Worm (Caenorhabditis elegans) whole organism, L4 larva: ENCODE measurements around the gene clh-6.

Source experiments
- F26F4.8 ChIP-seq: fragments of 200-800 bp; sonication (Bioruptor generic); conservative IDR thresholded peaks from 2 replicates; pipeline ENCODE4 v1.3.6; 2022; ENCODE audit warnings: missing genetic modification characterization, missing compliant biosample characterization
- F37D6.2 ChIP-seq: sonication (generic microtip); optimal IDR thresholded peaks from 2 replicates; lab custom pipeline; 2016; ENCODE audit warnings: mild to moderate bottlenecking, missing genetic modification characterization, missing compliant biosample characterization
- R02D3.7 ChIP-seq: fragments of 150-350 bp; sonication (generic microtip); optimal IDR thresholded peaks from 3 replicates; lab custom pipeline; 2014; ENCODE audit warnings: missing biosample characterization, missing genetic modification characterization
- T26A8.4 ChIP-seq: fragments of 200-800 bp; sonication (Bioruptor generic); IDR thresholded peaks from 2 replicates; pipeline ENCODE4 v1.3.6; 2022; ENCODE audit warnings: missing genetic modification characterization, missing compliant biosample characterization
- Y105C5A.15 ChIP-seq: fragments of 200-800 bp; sonication (Bioruptor generic); IDR thresholded peaks from 2 replicates; pipeline ENCODE4 v1.3.6; 2022; ENCODE audit warnings: missing genetic modification characterization, missing compliant biosample characterization
- Y48G9A.11 ChIP-seq: fragments of 200-800 bp; sonication (Bioruptor generic); IDR thresholded peaks from 2 replicates; pipeline ENCODE4 v1.3.6; 2022; ENCODE audit warnings: missing genetic modification reagents, missing genetic modification characterization, missing compliant biosample characterization
- ZK546.5 ChIP-seq, 2 experiments: sonication (generic microtip); optimal IDR thresholded peaks; 2 replicates each; lab custom pipeline; 2017; ENCODE audit warnings: missing biosample characterization in 2 of 2, missing genetic modification characterization in 2 of 2
- aha-1 ChIP-seq: fragments of 150-350 bp; peaks from one replicate; lab custom pipeline; 2014; ENCODE audit warnings: missing biosample characterization, missing genetic modification characterization
- attf-4 ChIP-seq: sonication (generic microtip); optimal IDR thresholded peaks from 3 replicates; lab custom pipeline; 2017; ENCODE audit warnings: missing biosample characterization, missing genetic modification characterization
- ceh-20 ChIP-seq: fragments of 200-800 bp; sonication (Bioruptor generic); IDR thresholded peaks from 2 replicates; pipeline ENCODE4 v1.3.6; 2022; ENCODE audit warnings: missing genetic modification reagents, missing genetic modification characterization, missing compliant biosample characterization
- ces-1 ChIP-seq: fragments of 150-350 bp; sonication (generic microtip); optimal IDR thresholded peaks from 4 replicates; lab custom pipeline; 2014; ENCODE audit warnings: missing biosample characterization, missing genetic modification reagents, missing genetic modification characterization
- cey-2 ChIP-seq: sonication (generic microtip); optimal IDR thresholded peaks from 3 replicates; lab custom pipeline; 2017; ENCODE audit warnings: missing genetic modification characterization, mild to moderate bottlenecking, missing compliant biosample characterization, antibody characterized with exemption, borderline replicate concordance; ENCODE audit not compliant: insufficient read depth
- ctbp-1 ChIP-seq: fragments of 200-800 bp; sonication (Bioruptor generic); IDR thresholded peaks from 2 replicates; pipeline ENCODE4 v1.3.6; 2022; ENCODE audit warnings: missing genetic modification reagents, missing genetic modification characterization, missing compliant biosample characterization
- daf-16 ChIP-seq, 3 experiments: sonication (generic microtip); optimal IDR thresholded peaks; 2 replicates each; lab custom pipeline; 2016 to 2017; ENCODE audit warnings: missing genetic modification characterization in 3 of 3, missing genetic modification reagents in 3 of 3, mild to moderate bottlenecking in 2 of 3, missing compliant biosample characterization in 2 of 3, missing biosample characterization in 1 of 3, moderate library complexity in 1 of 3
- dmd-6 ChIP-seq: fragments of 200-800 bp; sonication (Bioruptor generic); IDR thresholded peaks from 2 replicates; pipeline ENCODE4 v1.3.6; 2022; ENCODE audit warnings: missing genetic modification reagents, missing genetic modification characterization, missing compliant biosample characterization
- dmd-8 ChIP-seq: fragments of 200-800 bp; sonication (Bioruptor generic); IDR thresholded peaks from 2 replicates; pipeline ENCODE4 v1.3.6; 2022; ENCODE audit warnings: missing genetic modification characterization, missing compliant biosample characterization
- dmd-9 ChIP-seq: fragments of 200-800 bp; sonication (Bioruptor generic); IDR thresholded peaks from 2 replicates; pipeline ENCODE4 v1.3.6; 2022; ENCODE audit warnings: missing genetic modification reagents, missing genetic modification characterization, missing compliant biosample characterization
- dve-1 ChIP-seq: sonication (generic microtip); optimal IDR thresholded peaks from 2 replicates; lab custom pipeline; 2017; ENCODE audit warnings: antibody characterized with exemption, mild to moderate bottlenecking, missing genetic modification characterization, missing compliant biosample characterization; ENCODE audit not compliant: insufficient read depth
- egl-43 ChIP-seq: fragments of 200-800 bp; sonication (Bioruptor generic); IDR thresholded peaks from 2 replicates; pipeline ENCODE4 v1.3.6; 2022; ENCODE audit warnings: missing genetic modification reagents, missing genetic modification characterization, missing compliant biosample characterization
- fkh-10 ChIP-seq: fragments of 150-350 bp; optimal IDR thresholded peaks from 2 replicates; lab custom pipeline; 2014; ENCODE audit warnings: missing biosample characterization, missing genetic modification reagents, missing genetic modification characterization
- gei-8 ChIP-seq: fragments of 200-800 bp; sonication (Bioruptor generic); optimal IDR thresholded peaks from 2 replicates; lab custom pipeline; 2018; ENCODE audit warnings: mild to moderate bottlenecking, missing genetic modification characterization, missing compliant biosample characterization
- hlh-11 ChIP-seq: fragments of 200-800 bp; sonication (Bioruptor generic); optimal IDR thresholded peaks from 2 replicates; lab custom pipeline; 2018; ENCODE audit warnings: mild to moderate bottlenecking, missing genetic modification characterization, missing compliant biosample characterization
- hlh-30 ChIP-seq: sonication (generic microtip); optimal IDR thresholded peaks from 2 replicates; lab custom pipeline; 2017; ENCODE audit warnings: antibody characterized with exemption, mild to moderate bottlenecking, missing genetic modification characterization, missing compliant biosample characterization; ENCODE audit not compliant: insufficient read depth
- hmg-1.1 ChIP-seq: fragments of 200-800 bp; sonication (Bioruptor generic); IDR thresholded peaks from 2 replicates; pipeline ENCODE4 v1.3.6; 2022; ENCODE audit warnings: missing genetic modification reagents, missing genetic modification characterization, missing compliant biosample characterization
- lin-1 ChIP-seq: fragments of 200-800 bp; sonication (Bioruptor generic); IDR thresholded peaks from 2 replicates; pipeline ENCODE4 v1.3.6; 2022; ENCODE audit warnings: missing genetic modification reagents, missing genetic modification characterization, missing compliant biosample characterization
- lin-13 ChIP-seq: fragments of 150-350 bp; optimal IDR thresholded peaks from 2 replicates; lab custom pipeline; 2014; ENCODE audit warnings: missing biosample characterization, missing genetic modification reagents, missing genetic modification characterization
- lin-15B ChIP-seq: fragments of 150-350 bp; sonication (generic microtip); optimal IDR thresholded peaks from 3 replicates; lab custom pipeline; 2014; ENCODE audit warnings: missing biosample characterization, missing genetic modification characterization
- lin-29 ChIP-seq: fragments of 200-800 bp; sonication (Bioruptor generic); IDR thresholded peaks from 2 replicates; pipeline ENCODE4 v1.3.6; 2022; ENCODE audit warnings: missing genetic modification reagents, missing genetic modification characterization, missing compliant biosample characterization
- lir-3 ChIP-seq: sonication (generic microtip); optimal IDR thresholded peaks from 2 replicates; lab custom pipeline; 2016; ENCODE audit warnings: mild to moderate bottlenecking, missing genetic modification characterization, missing compliant biosample characterization
- lsy-2 ChIP-seq, 2 experiments: fragments of 150-350 bp in 1 of 2; sonication (generic microtip) in 1 of 2; optimal IDR thresholded peaks; 2 replicates each; lab custom pipeline; 2014 to 2017; ENCODE audit warnings: missing biosample characterization in 2 of 2, missing genetic modification characterization in 2 of 2
- madf-9 ChIP-seq: fragments of 200-800 bp; sonication (Bioruptor generic); conservative IDR thresholded peaks from 2 replicates; pipeline ENCODE4 v1.3.6; 2022; ENCODE audit warnings: missing genetic modification reagents, missing genetic modification characterization, missing compliant biosample characterization
- mep-1 ChIP-seq: fragments of 150-350 bp; sonication (generic microtip); optimal IDR thresholded peaks from 3 replicates; lab custom pipeline; 2014; ENCODE audit warnings: missing biosample characterization, missing genetic modification characterization
- mxl-2 ChIP-seq: fragments of 200-800 bp; sonication (Bioruptor generic); conservative IDR thresholded peaks from 2 replicates; pipeline ENCODE4 v1.3.6; 2022; ENCODE audit warnings: missing genetic modification reagents, missing genetic modification characterization, missing compliant biosample characterization
- nhr-11 ChIP-seq: fragments of 150-350 bp; optimal IDR thresholded peaks from 2 replicates; lab custom pipeline; 2014; ENCODE audit warnings: missing biosample characterization, missing genetic modification characterization
- nhr-28 ChIP-seq: fragments of 150-350 bp; optimal IDR thresholded peaks from 2 replicates; lab custom pipeline; 2014; ENCODE audit warnings: missing biosample characterization, missing genetic modification characterization
- nhr-41 ChIP-seq: fragments of 200-800 bp; sonication (Bioruptor generic); IDR thresholded peaks from 2 replicates; pipeline ENCODE4 v1.3.6; 2022; ENCODE audit warnings: missing genetic modification reagents, missing genetic modification characterization, missing compliant biosample characterization
- nhr-42 ChIP-seq: fragments of 200-800 bp; sonication (Bioruptor generic); IDR thresholded peaks from 2 replicates; pipeline ENCODE4 v1.3.6; 2022; ENCODE audit warnings: missing genetic modification characterization, missing compliant biosample characterization
- nhr-48 ChIP-seq: sonication (generic microtip); optimal IDR thresholded peaks from 2 replicates; lab custom pipeline; 2016; ENCODE audit warnings: mild to moderate bottlenecking, missing genetic modification characterization, missing compliant biosample characterization
- nhr-6 ChIP-seq: fragments of 150-350 bp; optimal IDR thresholded peaks from 2 replicates; lab custom pipeline; 2014; ENCODE audit warnings: missing biosample characterization, missing genetic modification characterization
- nhr-76 ChIP-seq: fragments of 150-350 bp; optimal IDR thresholded peaks from 2 replicates; lab custom pipeline; 2014; ENCODE audit warnings: missing biosample characterization, missing genetic modification characterization
- pqm-1 ChIP-seq: sonication (generic microtip); optimal IDR thresholded peaks from 2 replicates; lab custom pipeline; 2017; ENCODE audit warnings: missing biosample characterization, missing genetic modification characterization
- rbr-2 ChIP-seq: sonication (generic microtip); optimal IDR thresholded peaks from 2 replicates; lab custom pipeline; 2016; ENCODE audit warnings: missing genotype, missing genetic modification characterization, missing compliant biosample characterization
- sdz-12 ChIP-seq: fragments of 200-800 bp; sonication (Bioruptor generic); optimal IDR thresholded peaks from 2 replicates; lab custom pipeline; 2018; ENCODE audit warnings: mild to moderate bottlenecking, missing genetic modification characterization, missing compliant biosample characterization
- set-16 ChIP-seq: fragments of 200-800 bp; sonication (Bioruptor generic); IDR thresholded peaks from 2 replicates; pipeline ENCODE4 v1.3.6; 2022; ENCODE audit warnings: missing genetic modification reagents, missing genetic modification characterization, missing compliant biosample characterization
- skn-1 ChIP-seq: fragments of 150-350 bp; optimal IDR thresholded peaks from 2 replicates; lab custom pipeline; 2014; ENCODE audit warnings: missing biosample characterization, missing genetic modification characterization
- unc-62 ChIP-seq, 3 experiments: fragments of 150-350 bp in 1 of 3; sonication (generic microtip); optimal IDR thresholded peaks in 2 of 3; peaks in 1 of 3; 1 replicate in 1 of 3; 2 replicates in 2 of 3; lab custom pipeline; 2014 to 2017; ENCODE audit warnings: missing biosample characterization in 3 of 3, missing genetic modification characterization in 3 of 3, missing genetic modification reagents in 3 of 3, missing genotype in 1 of 3
- zfp-2 ChIP-seq: sonication (generic microtip); optimal IDR thresholded peaks from 2 replicates; lab custom pipeline; 2016; ENCODE audit warnings: mild to moderate bottlenecking, missing genetic modification characterization, missing compliant biosample characterization
- zfp-3 ChIP-seq: fragments of 200-800 bp; sonication (Bioruptor generic); conservative IDR thresholded peaks from 2 replicates; pipeline ENCODE4 v1.3.6; 2022; ENCODE audit warnings: missing genetic modification reagents, missing genetic modification characterization, missing compliant biosample characterization
- ztf-11 ChIP-seq: fragments of 150-350 bp; optimal IDR thresholded peaks from 2 replicates; lab custom pipeline; 2014; ENCODE audit warnings: missing biosample characterization, missing genetic modification characterization

clh-6 gene

DNA sequence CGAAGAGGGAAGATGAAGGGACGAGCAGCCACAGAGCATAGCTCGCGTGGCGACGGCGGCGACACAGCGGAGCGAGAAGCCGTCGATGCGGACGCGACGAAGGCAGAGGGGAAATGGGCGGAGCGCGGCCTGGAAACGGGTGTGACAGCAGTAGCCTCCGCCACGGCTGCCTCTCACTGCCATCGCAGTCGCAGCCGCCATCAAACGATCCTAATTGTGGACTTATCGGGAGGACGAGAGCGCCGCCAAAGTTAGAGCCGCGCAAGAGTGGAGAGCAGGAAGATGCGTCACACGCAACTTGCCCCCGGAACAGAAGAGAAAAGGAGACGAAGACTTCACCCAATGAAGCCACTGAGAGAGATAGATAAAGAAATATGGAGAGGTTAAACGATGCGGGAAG lies 38.9 kb downstream of the clh-6 start:
- TF ChIP-seq Y48G9A.11 (GFP tag; lab: Robert Waterston, UW) = 0 out of 2 replicates have a peak, but pooled peaks have one; percentile 5
- no peak for TF ChIP-seq lin-15B (tag; lab: Kevin White, UChicago)
- no peak for TF ChIP-seq dmd-6 (GFP tag; lab: Robert Waterston, UW)
- TF ChIP-seq F37D6.2 (tag; lab: Kevin White, UChicago) = peak; percentile 72
- TF ChIP-seq ceh-20 = peak; percentile 28; the same call in 1 of the 2 replicates
- no peak for TF ChIP-seq R02D3.7 (tag; lab: Kevin White, UChicago)
- TF ChIP-seq lin-13 (GFP tag; lab: Kevin White, UChicago) = no peak
- no peak for TF ChIP-seq ztf-11 (tag; lab: Kevin White, UChicago)
- peak; percentile 64; the same call in 1 of the 2 replicates for TF ChIP-seq hmg-1.1 (GFP tag; lab: Robert Waterston, UW)
- TF ChIP-seq rbr-2 (tag; lab: Kevin White, UChicago) = peak; percentile 47
- peak; percentile 59; the same call in 1 of the 2 replicates for TF ChIP-seq dmd-8 (GFP tag; lab: Robert Waterston, UW)
- no peak for TF ChIP-seq skn-1 (tag; lab: Kevin White, UChicago)
- TF ChIP-seq fkh-10 (GFP tag; lab: Kevin White, UChicago) = peak; percentile 47
- peak; percentile 98 for TF ChIP-seq aha-1 (tag; lab: Kevin White, UChicago)
- TF ChIP-seq lin-29 (GFP tag; lab: Robert Waterston, UW) = no peak
- 0 out of 2 replicates have a peak, but pooled peaks have one; percentile 51 for TF ChIP-seq dmd-9 (GFP tag; lab: Robert Waterston, UW)
- no peak for TF ChIP-seq mxl-2 (GFP tag; lab: Robert Waterston, UW)
- TF ChIP-seq F26F4.8 (GFP tag; lab: Robert Waterston, UW) = 0 out of 2 replicates have a peak, but pooled peaks have one; percentile 36
- peak; percentile 3 for TF ChIP-seq hlh-11 (tag; lab: Kevin White, UChicago)
- peak in 1 of 2 experiments; percentile 9 for TF ChIP-seq lsy-2 (tag; optimal IDR thresholded peaks at IDR 0.05; lab: Kevin White, UChicago)
- peak; percentile 31 for TF ChIP-seq hlh-30 (tag; lab: Kevin White, UChicago)
- TF ChIP-seq lir-3 (tag; lab: Kevin White, UChicago) = peak; percentile 18
- TF ChIP-seq nhr-11 (tag; lab: Kevin White, UChicago) = peak; percentile 2
- TF ChIP-seq zfp-3 = no peak
- no peak for TF ChIP-seq madf-9 (GFP tag; lab: Robert Waterston, UW)
- peak; percentile 29; the same call in 1 of the 2 replicates for TF ChIP-seq T26A8.4 (GFP tag; lab: Robert Waterston, UW)
- peak; percentile 5 for TF ChIP-seq mep-1 (tag; lab: Kevin White, UChicago)
- no peak for TF ChIP-seq nhr-42 (GFP tag; lab: Robert Waterston, UW)
- TF ChIP-seq ctbp-1 (GFP tag; lab: Robert Waterston, UW) = peak; percentile 79
- no peak for TF ChIP-seq attf-4
- no peak for TF ChIP-seq gei-8 (GFP tag; lab: Kevin White, UChicago)
- peak; percentile 98 for TF ChIP-seq set-16 (GFP tag; lab: Robert Waterston, UW)
- TF ChIP-seq, all 104 proteins: peak for 19

DNA sequence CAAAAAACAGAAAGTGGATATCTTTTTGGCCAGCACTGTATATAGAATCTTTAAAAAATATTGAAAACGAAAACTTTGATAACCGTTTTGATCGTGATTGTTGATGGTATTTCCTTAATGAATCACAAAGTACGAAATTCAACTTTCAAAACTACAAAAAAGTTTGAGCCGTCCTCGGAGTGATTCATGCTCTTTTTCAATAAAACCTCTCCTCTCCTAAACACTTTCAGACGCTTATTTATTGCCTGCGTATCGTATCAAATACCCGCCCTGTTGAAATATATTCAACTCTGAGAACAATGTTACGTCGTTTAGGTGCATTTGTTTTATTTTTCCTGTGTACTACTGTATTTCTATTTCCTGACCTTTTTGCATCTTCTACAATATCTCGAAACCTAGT lies 42.2 kb downstream of the clh-6 start:
- TF ChIP-seq dve-1 (tag; lab: Kevin White, UChicago) (peak; percentile 42), nhr-48 (tag; lab: Kevin White, UChicago) (no peak), unc-62 (GFP tag; optimal IDR thresholded peaks at IDR 0.05 in 1 of 2; lab: Kevin White, UChicago) (no peak), unc-62 (tag; optimal IDR thresholded peaks at IDR 0.05; lab: Kevin White, UChicago) (no peak), nhr-6 (tag; lab: Kevin White, UChicago) (peak; percentile 29), nhr-28 (tag; lab: Kevin White, UChicago) (peak; percentile 67), nhr-76 (no peak), nhr-41 (GFP tag; lab: Robert Waterston, UW) (no peak), pqm-1 (tag; lab: Kevin White, UChicago) (peak; percentile 69), ZK546.5 (tag; optimal IDR thresholded peaks at IDR 0.05; lab: Kevin White, UChicago) (no peak), zfp-2 (tag; lab: Kevin White, UChicago) (no peak), Y105C5A.15 (no peak), ces-1 (GFP tag; lab: Kevin White, UChicago) (no peak), daf-16 (GFP tag; optimal IDR thresholded peaks at IDR 0.05; lab: Kevin White, UChicago) (no peak), daf-16 (tag; optimal IDR thresholded peaks at IDR 0.05; lab: Kevin White, UChicago) (peak; percentile 51), dmd-6 (GFP tag; lab: Robert Waterston, UW) (no peak; the same call in 1 of the 2 replicates), fkh-10 (GFP tag; lab: Kevin White, UChicago) (no peak), sdz-12 (GFP tag; lab: Kevin White, UChicago) (no peak), madf-9 (GFP tag; lab: Robert Waterston, UW) (no peak), egl-43 (no peak), attf-4 (no peak), cey-2 (tag; lab: Kevin White, UChicago) (no peak), lin-1 (GFP tag; lab: Robert Waterston, UW) (no peak), lin-29 (GFP tag; lab: Robert Waterston, UW) (no peak)
